Worm (Caenorhabditis elegans): ENCODE results near the gene ctf-4.

DNA sequence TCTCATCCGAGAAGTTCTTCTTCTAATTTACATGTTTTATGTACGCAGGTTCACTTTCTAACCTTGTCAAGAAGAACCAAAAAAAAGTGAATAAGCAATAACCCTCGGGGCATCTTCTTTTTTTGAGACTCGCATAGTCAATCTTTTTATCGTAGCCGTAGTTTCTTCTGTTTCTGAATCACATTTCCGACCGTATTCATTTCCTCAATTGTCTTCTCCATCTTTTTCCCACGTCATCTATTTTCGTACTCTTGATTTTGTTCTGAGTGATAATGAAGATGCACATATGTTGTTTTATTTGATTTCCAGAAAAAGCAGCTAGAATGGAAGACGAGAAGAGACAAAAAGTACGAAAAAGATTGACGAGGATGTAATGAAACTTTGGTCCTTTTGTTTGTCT lies 20.4 kb downstream of the ctf-4 start:
- TF ChIP-seq ZK546.5 (tag; optimal IDR thresholded peaks at IDR 0.05) (no peak), mep-1 (tag; optimal IDR thresholded peaks at IDR 0.05) (no peak), nhr-11 (tag; optimal IDR thresholded peaks at IDR 0.05) (no peak)

Data from whole organism, L4 larva.